Fruit fly (Drosophila melanogaster) whole organism, pupa: ENCODE results near the gene brm.

Experiments
- CG10348 ChIP-seq: fragments of 200-800 bp; sonication (Bioruptor generic); IDR thresholded peaks from 2 replicates; pipeline ENCODE4 v1.3.6; 2022; ENCODE audit warnings: missing biosample characterization, missing genetic modification characterization
- CG12605 ChIP-seq: fragments of 200-800 bp; sonication (Bioruptor generic); IDR thresholded peaks from 2 replicates; pipeline ENCODE4 v1.3.6; 2022; ENCODE audit warnings: missing biosample characterization, missing genetic modification characterization
- CG13204 ChIP-seq: fragments of 200-800 bp; sonication (Bioruptor generic); optimal IDR thresholded peaks from 2 replicates; lab custom pipeline; 2018; ENCODE audit warnings: missing biosample characterization, mild to moderate bottlenecking, missing genetic modification characterization, moderate library complexity
- CG14655 ChIP-seq: fragments of 200-800 bp; sonication (Bioruptor generic); optimal IDR thresholded peaks from 3 replicates; lab custom pipeline; 2017; ENCODE audit warnings: mild to moderate bottlenecking, missing biosample characterization, missing genetic modification reagents, missing genetic modification characterization
- CG15710 ChIP-seq: fragments of 200-800 bp; sonication (Bioruptor generic); optimal IDR thresholded peaks from 2 replicates; lab custom pipeline; 2018; ENCODE audit warnings: missing biosample characterization, mild to moderate bottlenecking, missing genetic modification characterization, moderate library complexity
- CG17806 ChIP-seq: fragments of 200-800 bp; sonication (Bioruptor generic); optimal IDR thresholded peaks from 2 replicates; lab custom pipeline; 2018; ENCODE audit warnings: missing biosample characterization, mild to moderate bottlenecking, missing genetic modification characterization, moderate library complexity
- CG32121 ChIP-seq: fragments of 200-800 bp; sonication (Bioruptor generic); IDR thresholded peaks from 2 replicates; pipeline ENCODE4 v1.3.6; 2022; ENCODE audit warnings: missing biosample characterization, missing genetic modification characterization
- CG34367 ChIP-seq: fragments of 200-800 bp; sonication (Bioruptor generic); optimal IDR thresholded peaks from 2 replicates; lab custom pipeline; 2018; ENCODE audit warnings: missing biosample characterization, mild to moderate bottlenecking, missing genetic modification characterization
- CG4496 ChIP-seq: fragments of 200-800 bp; sonication (Bioruptor generic); IDR thresholded peaks from 3 replicates; pipeline ENCODE4 v1.3.6; 2022; ENCODE audit warnings: missing biosample characterization, missing genetic modification characterization
- CG8159 ChIP-seq: fragments of 200-800 bp; sonication (Bioruptor generic); optimal IDR thresholded peaks from 3 replicates; lab custom pipeline; 2018; ENCODE audit warnings: missing biosample characterization, mild to moderate bottlenecking, missing genetic modification characterization, moderate library complexity
- CG8301 ChIP-seq: fragments of 200-800 bp; sonication (Bioruptor generic); optimal IDR thresholded peaks from 2 replicates; lab custom pipeline; 2018; ENCODE audit warnings: missing biosample characterization, mild to moderate bottlenecking, missing genetic modification characterization
- CG9948 ChIP-seq: fragments of 200-800 bp; sonication (Bioruptor generic); optimal IDR thresholded peaks from 2 replicates; lab custom pipeline; 2018; ENCODE audit warnings: missing biosample characterization, mild to moderate bottlenecking, missing genetic modification characterization, moderate library complexity
- D1 ChIP-seq: fragments of 200-800 bp; sonication (Bioruptor generic); optimal IDR thresholded peaks from 2 replicates; lab custom pipeline; 2018; ENCODE audit warnings: missing biosample characterization, mild to moderate bottlenecking, missing genetic modification characterization, moderate library complexity
- EcR ChIP-seq: fragments of 200-800 bp; sonication (Bioruptor generic); optimal IDR thresholded peaks from 3 replicates; lab custom pipeline; 2019; ENCODE audit warnings: missing biosample characterization, missing genetic modification characterization, mild to moderate bottlenecking, moderate library complexity, missing genetic modification reagents
- Ets98B ChIP-seq: fragments of 200-800 bp; sonication (Bioruptor generic); IDR thresholded peaks from 2 replicates; pipeline ENCODE4 v1.3.6; 2022; ENCODE audit warnings: missing biosample characterization, missing genetic modification characterization
- Pif1A ChIP-seq: fragments of 200-800 bp; sonication (Bioruptor generic); optimal IDR thresholded peaks from 3 replicates; lab custom pipeline; 2016; ENCODE audit warnings: missing biosample characterization, missing genetic modification characterization
- Pif1B ChIP-seq: fragments of 200-800 bp; sonication (Bioruptor generic); optimal IDR thresholded peaks from 3 replicates; lab custom pipeline; 2016; ENCODE audit warnings: missing biosample characterization, missing genetic modification characterization
- Snoo ChIP-seq: fragments of 200-800 bp; sonication (Bioruptor generic); optimal IDR thresholded peaks from 3 replicates; lab custom pipeline; 2017; ENCODE audit warnings: missing biosample characterization, mild to moderate bottlenecking, missing genetic modification characterization, inconsistent platforms
- fd96Ca ChIP-seq: fragments of 200-800 bp; sonication (Bioruptor generic); IDR thresholded peaks from 3 replicates; pipeline ENCODE4 v1.3.6; 2022; ENCODE audit warnings: missing biosample characterization, missing genetic modification characterization
- gl ChIP-seq: fragments of 200-800 bp; sonication (Bioruptor generic); optimal IDR thresholded peaks from 2 replicates; lab custom pipeline; 2018; ENCODE audit warnings: missing biosample characterization, mild to moderate bottlenecking, missing genetic modification characterization
- rn ChIP-seq: fragments of 200-800 bp; sonication (Bioruptor generic); IDR thresholded peaks from 2 replicates; pipeline ENCODE4 v1.3.6; 2022; ENCODE audit warnings: missing biosample characterization, missing genetic modification characterization

Gene brm

dm6 chr3L:15924319-15924718, 58.4 kb downstream of the brm start:
- TF ChIP-seq gl (tag; lab: Kevin White, UChicago) (no peak), CG34367 (tag; lab: Kevin White, UChicago) (no peak), Ets98B (no peak), CG12605 (no peak), Snoo (tag; lab: Kevin White, UChicago) (no peak), D1 (tag; lab: Kevin White, UChicago) (no peak), Pif1B (no peak), CG10348 (GFP tag; lab: Robert Waterston, UW) (no peak), CG13204 (GFP tag; lab: Kevin White, UChicago) (no peak), CG4496 (GFP tag; lab: Robert Waterston, UW) (no peak), rn (no peak), CG14655 (GFP tag; lab: Kevin White, UChicago) (no peak), CG9948 (no peak), Pif1A (GFP tag; lab: Kevin White, UChicago) (no peak), fd96Ca (GFP tag; lab: Robert Waterston, UW) (no peak), CG8301 (tag; lab: Kevin White, UChicago) (no peak)

- TF ChIP-seq gl (tag; lab: Kevin White, UChicago) (no peak), CG17806 (tag; lab: Kevin White, UChicago) (peak; percentile 14), CG14655 (GFP tag; lab: Kevin White, UChicago) (no peak), fd96Ca (GFP tag; lab: Robert Waterston, UW) (no peak), EcR (GFP tag; lab: Kevin White, UChicago) (no peak), CG34367 (tag; lab: Kevin White, UChicago) (no peak), CG10348 (GFP tag; lab: Robert Waterston, UW) (no peak), CG32121 (GFP tag; lab: Robert Waterston, UW) (no peak), CG9948 (no peak), CG8159 (tag; lab: Kevin White, UChicago) (peak; percentile 50), D1 (tag; lab: Kevin White, UChicago) (no peak), CG15710 (tag; lab: Kevin White, UChicago) (peak; percentile 33), Pif1A (GFP tag; lab: Kevin White, UChicago) (peak; percentile 14)
Observed at dm6 chr3L:15923352-15923751, 59.3 kb downstream of the brm start.

- TF ChIP-seq CG4496 (GFP tag; lab: Robert Waterston, UW) (no peak), rn (0 out of 2 replicates have a peak, but pooled peaks have one; percentile 16), EcR (GFP tag; lab: Kevin White, UChicago) (no peak), fd96Ca (GFP tag; lab: Robert Waterston, UW) (no peak), CG8159 (tag; lab: Kevin White, UChicago) (peak; percentile 62), CG34367 (tag; lab: Kevin White, UChicago) (peak; percentile 4), CG9948 (peak; percentile 19), Ets98B (no peak), CG32121 (GFP tag; lab: Robert Waterston, UW) (no peak), CG10348 (GFP tag; lab: Robert Waterston, UW) (no peak), Snoo (tag; lab: Kevin White, UChicago) (no peak), Pif1A (GFP tag; lab: Kevin White, UChicago) (peak; percentile 23), CG13204 (GFP tag; lab: Kevin White, UChicago) (no peak), gl (tag; lab: Kevin White, UChicago) (no peak), CG15710 (tag; lab: Kevin White, UChicago) (peak; percentile 44), CG8301 (tag; lab: Kevin White, UChicago) (peak; percentile 24), Pif1B (no peak), CG17806 (tag; lab: Kevin White, UChicago) (no peak), CG14655 (GFP tag; lab: Kevin White, UChicago) (peak; percentile 49), D1 (tag; lab: Kevin White, UChicago) (no peak), CG12605 (no peak)
Observed at dm6 chr3L:15921043-15921621, 61.5 kb downstream of the brm start.
